Fruit fly (Drosophila melanogaster) whole organism, adult: ENCODE results near the gene CG11980.

Experiments
- CG11617 ChIP-seq: fragments of 200-800 bp; sonication (Bioruptor generic); optimal IDR thresholded peaks from 2 replicates; lab custom pipeline; 2017; ENCODE audit warnings: mild to moderate bottlenecking, missing biosample characterization, missing genetic modification reagents, missing genetic modification characterization
- CG12768 ChIP-seq: fragments of 200-800 bp; sonication (Bioruptor generic); optimal IDR thresholded peaks from 2 replicates; lab custom pipeline; 2017; ENCODE audit warnings: missing biosample characterization, missing genetic modification characterization, mild to moderate bottlenecking, moderate library complexity, missing genetic modification reagents
- CG14711 ChIP-seq: fragments of 200-800 bp; sonication (Bioruptor generic); optimal IDR thresholded peaks from 2 replicates; lab custom pipeline; 2018; ENCODE audit warnings: missing biosample characterization, mild to moderate bottlenecking, missing genetic modification characterization, moderate library complexity
- CG1620 ChIP-seq: fragments of 200-800 bp; sonication (Bioruptor generic); optimal IDR thresholded peaks from 2 replicates; lab custom pipeline; 2016; ENCODE audit warnings: missing biosample characterization, missing genetic modification characterization
- CG33017 ChIP-seq: fragments of 200-800 bp; sonication (Bioruptor generic); optimal IDR thresholded peaks from 2 replicates; lab custom pipeline; 2018; ENCODE audit warnings: missing biosample characterization, mild to moderate bottlenecking, missing genetic modification characterization, moderate library complexity
- CG5204 ChIP-seq: fragments of 200-800 bp; sonication (Bioruptor generic); optimal IDR thresholded peaks from 2 replicates; lab custom pipeline; 2016; ENCODE audit warnings: missing biosample characterization, missing genetic modification characterization
- CG7045 ChIP-seq: fragments of 200-800 bp; sonication (Bioruptor generic); optimal IDR thresholded peaks from 2 replicates; lab custom pipeline; 2017; ENCODE audit warnings: missing biosample characterization, mild to moderate bottlenecking, missing genetic modification characterization
- CG7101 ChIP-seq: fragments of 200-800 bp; sonication (Bioruptor generic); optimal IDR thresholded peaks from 2 replicates; lab custom pipeline; 2018; ENCODE audit warnings: missing biosample characterization, mild to moderate bottlenecking, missing genetic modification characterization, moderate library complexity
- Clk ChIP-seq: fragments of 200-800 bp; sonication (Bioruptor generic); optimal IDR thresholded peaks from 2 replicates; lab custom pipeline; 2017; ENCODE audit warnings: missing biosample characterization, missing genetic modification characterization
- Crg-1 ChIP-seq: fragments of 200-800 bp; sonication (Bioruptor generic); optimal IDR thresholded peaks from 2 replicates; lab custom pipeline; 2016; ENCODE audit warnings: missing biosample characterization, missing genetic modification characterization
- Hr96 ChIP-seq: fragments of 200-800 bp; sonication (Bioruptor generic); optimal IDR thresholded peaks from 2 replicates; lab custom pipeline; 2016; ENCODE audit warnings: missing biosample characterization, missing genetic modification characterization
- Mnt ChIP-seq: fragments of 200-800 bp; sonication (Bioruptor generic); optimal IDR thresholded peaks from 2 replicates; lab custom pipeline; 2016; ENCODE audit warnings: missing biosample characterization, mild to moderate bottlenecking, missing genetic modification characterization
- bab1 ChIP-seq: fragments of 200-800 bp; sonication (Bioruptor generic); optimal IDR thresholded peaks from 3 replicates; lab custom pipeline; 2019; ENCODE audit warnings: missing biosample characterization, mild to moderate bottlenecking, missing genetic modification characterization, moderate library complexity
- cic ChIP-seq: fragments of 200-800 bp; sonication (Bioruptor generic); optimal IDR thresholded peaks from 2 replicates; lab custom pipeline; 2017; ENCODE audit warnings: missing biosample characterization, mild to moderate bottlenecking, missing genetic modification characterization, moderate library complexity
- cnc ChIP-seq, 2 experiments: fragments of >200 bp; optimal IDR thresholded peaks; 2 replicates each; lab custom pipeline; 2017
- kay ChIP-seq: fragments of 200-800 bp; sonication (Bioruptor generic); peaks from one replicate; lab custom pipeline; 2016; ENCODE audit warnings: missing biosample characterization, missing genetic modification characterization, borderline replicate concordance
- ovo ChIP-seq: fragments of 200-800 bp; sonication (Bioruptor generic); optimal IDR thresholded peaks from 2 replicates; lab custom pipeline; 2016; ENCODE audit warnings: missing biosample characterization, missing genetic modification characterization
- pad ChIP-seq: fragments of 200-800 bp; sonication (Bioruptor generic); optimal IDR thresholded peaks from 3 replicates; lab custom pipeline; 2017; ENCODE audit warnings: missing biosample characterization, missing genetic modification characterization, mild to moderate bottlenecking, moderate library complexity, missing genetic modification reagents
- tj ChIP-seq: fragments of 200-800 bp; sonication (Bioruptor generic); optimal IDR thresholded peaks from 3 replicates; lab custom pipeline; 2017; ENCODE audit warnings: missing biosample characterization, mild to moderate bottlenecking, missing genetic modification characterization, moderate library complexity
- toe ChIP-seq: fragments of 200-800 bp; sonication (Bioruptor generic); optimal IDR thresholded peaks from 2 replicates; lab custom pipeline; 2016; ENCODE audit warnings: missing biosample characterization, missing genetic modification characterization

The CG11980 gene

DNA sequence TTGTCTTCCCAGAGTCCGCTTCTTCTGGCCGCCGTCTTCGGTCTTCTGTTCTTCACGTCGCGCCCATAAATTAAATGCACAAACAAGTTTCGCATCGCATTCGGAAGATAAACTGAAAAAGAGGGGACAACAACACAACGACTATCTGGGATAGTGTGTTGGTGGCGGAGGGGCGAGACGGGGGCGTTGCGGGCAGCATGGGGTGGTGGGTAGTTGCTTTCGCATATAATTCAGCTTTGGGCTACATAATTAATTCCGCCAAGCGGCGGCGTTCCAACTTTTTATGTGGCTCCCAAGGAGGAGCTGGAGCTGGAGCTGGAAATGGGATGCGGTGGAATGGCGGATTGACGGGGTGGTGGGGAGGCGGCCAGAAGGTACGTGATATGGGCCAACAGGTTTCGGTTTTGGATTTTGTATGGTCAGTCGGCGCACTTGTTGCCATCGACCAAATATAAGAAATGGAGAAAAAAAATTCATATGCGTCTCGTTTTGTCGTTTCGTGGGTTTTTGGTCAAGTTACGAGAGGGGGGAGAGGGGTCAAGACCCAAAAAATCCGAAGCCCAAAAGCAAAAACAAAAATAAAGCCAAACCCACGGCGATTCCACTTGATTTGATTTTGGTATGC lies 34.4 kb upstream of the CG11980 start:
- TF ChIP-seq cic (no peak), CG12768 (GFP tag; lab: Kevin White, UChicago) (no peak), CG5204 (GFP tag; lab: Kevin White, UChicago) (no peak), CG1620 (no peak), pad (GFP tag; lab: Kevin White, UChicago) (no peak), kay (GFP tag; lab: Kevin White, UChicago) (no peak), cnc (optimal IDR thresholded peaks at IDR 0.05; lab: Kevin White, UChicago) (no peak), tj (no peak), toe (GFP tag; lab: Kevin White, UChicago) (no peak), Hr96 (no peak), CG33017 (tag; lab: Kevin White, UChicago) (no peak), ovo (GFP tag; lab: Kevin White, UChicago) (no peak), Clk (GFP tag; lab: Kevin White, UChicago) (no peak)

DNA sequence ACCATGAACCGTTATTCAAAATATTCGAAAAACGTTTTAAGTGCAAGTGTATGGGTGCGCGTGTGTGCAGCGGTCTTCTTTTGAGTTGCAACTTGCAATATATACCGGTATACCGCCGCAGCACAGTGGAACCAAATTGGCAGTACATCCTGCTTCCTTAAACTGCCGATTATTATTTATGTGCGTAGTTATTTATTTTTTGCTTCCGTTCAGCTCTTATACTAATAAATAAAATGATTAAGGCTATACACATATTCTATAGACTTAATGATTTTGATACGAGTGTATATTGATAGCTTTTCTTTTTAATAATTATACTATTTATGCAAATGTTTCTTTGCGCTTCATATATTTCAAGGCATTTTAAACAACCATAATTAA lies 33.9 kb upstream of the CG11980 start:
- TF ChIP-seq CG1620 (no peak), CG33017 (tag; lab: Kevin White, UChicago) (no peak), CG14711 (no peak), cnc (optimal IDR thresholded peaks at IDR 0.05; lab: Kevin White, UChicago) (no peak), cic (no peak), CG7101 (no peak), toe (GFP tag; lab: Kevin White, UChicago) (no peak), bab1 (GFP tag; lab: Kevin White, UChicago) (no peak), tj (no peak), CG5204 (GFP tag; lab: Kevin White, UChicago) (no peak), CG12768 (GFP tag; lab: Kevin White, UChicago) (no peak)

DNA sequence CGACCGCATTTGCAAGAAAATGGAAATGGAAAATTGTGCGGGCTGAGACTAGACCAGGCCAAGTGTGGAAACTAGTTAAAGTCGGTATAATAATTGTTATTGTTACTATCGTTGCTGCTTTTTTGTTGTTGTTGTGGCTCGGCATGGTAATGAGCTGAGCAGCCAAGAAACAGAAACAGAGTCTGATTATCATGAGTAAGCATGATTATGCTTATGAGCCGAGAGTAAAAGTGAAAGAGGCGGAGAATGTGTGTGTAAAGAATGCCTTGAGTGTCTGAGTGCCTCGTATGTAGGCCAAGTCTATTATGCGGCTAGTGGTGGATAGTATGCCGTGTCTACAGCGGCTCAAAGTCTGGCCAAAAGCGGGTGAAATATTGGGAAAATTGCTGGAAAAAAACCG lies 33.1 kb upstream of the CG11980 start:
- no peak for TF ChIP-seq CG1620
- no peak for TF ChIP-seq Crg-1 (GFP tag; lab: Kevin White, UChicago)
- no peak for TF ChIP-seq CG7045
- TF ChIP-seq pad (GFP tag; lab: Kevin White, UChicago): no peak
- TF ChIP-seq CG11617 (GFP tag; lab: Kevin White, UChicago): no peak

dm6 chr3R:8971794-8972193 lies 32.0 kb upstream of the CG11980 start:
- TF ChIP-seq CG5204 (GFP tag; lab: Kevin White, UChicago) (no peak), Hr96 (no peak), CG7045 (no peak), CG7101 (no peak), CG11617 (GFP tag; lab: Kevin White, UChicago) (no peak), Mnt (GFP tag; lab: Kevin White, UChicago) (no peak), CG12768 (GFP tag; lab: Kevin White, UChicago) (no peak), CG33017 (tag; lab: Kevin White, UChicago) (no peak), toe (GFP tag; lab: Kevin White, UChicago) (no peak), CG1620 (no peak), pad (GFP tag; lab: Kevin White, UChicago) (no peak)

dm6 chr3R:8976073-8976593 lies 27.7 kb upstream of the CG11980 start:
- TF ChIP-seq CG14711: no peak
- no peak for TF ChIP-seq CG5204 (GFP tag; lab: Kevin White, UChicago)
- no peak for TF ChIP-seq toe (GFP tag; lab: Kevin White, UChicago)
- no peak for TF ChIP-seq kay (GFP tag; lab: Kevin White, UChicago)
- TF ChIP-seq cic: no peak
- TF ChIP-seq ovo (GFP tag; lab: Kevin White, UChicago): no peak
- TF ChIP-seq Mnt (GFP tag; lab: Kevin White, UChicago): no peak
- no peak for TF ChIP-seq Clk (GFP tag; lab: Kevin White, UChicago)
- no peak for TF ChIP-seq Crg-1 (GFP tag; lab: Kevin White, UChicago)
- TF ChIP-seq CG33017 (tag; lab: Kevin White, UChicago): no peak
- no peak for TF ChIP-seq CG7045
- no peak for TF ChIP-seq CG11617 (GFP tag; lab: Kevin White, UChicago)
- no peak for TF ChIP-seq Hr96
- no peak for TF ChIP-seq CG7101
- TF ChIP-seq tj: no peak
- no peak for TF ChIP-seq cnc (optimal IDR thresholded peaks at IDR 0.05; lab: Kevin White, UChicago)
- TF ChIP-seq pad (GFP tag; lab: Kevin White, UChicago): no peak
- TF ChIP-seq CG1620: no peak

- TF ChIP-seq CG33017 (tag; lab: Kevin White, UChicago) (no peak), CG14711 (no peak), Clk (GFP tag; lab: Kevin White, UChicago) (no peak), cic (no peak), Crg-1 (GFP tag; lab: Kevin White, UChicago) (no peak), kay (GFP tag; lab: Kevin White, UChicago) (no peak)
Measured at dm6 chr3R:8978768-8979167, 25.0 kb upstream of the CG11980 start.
